Worm (Caenorhabditis elegans) whole organism, L4 larva: ENCODE results near the gene srh-2.

Source experiments
- daf-12 ChIP-seq: fragments of 150-350 bp; optimal IDR thresholded peaks from 2 replicates; lab custom pipeline; 2014; ENCODE audit warnings: missing biosample characterization, missing genetic modification reagents, missing genetic modification characterization
- skn-1 ChIP-seq: fragments of 150-350 bp; optimal IDR thresholded peaks from 2 replicates; lab custom pipeline; 2014; ENCODE audit warnings: missing biosample characterization, missing genetic modification characterization
- snpc-4 ChIP-seq: fragments of 150-350 bp; optimal IDR thresholded peaks from 2 replicates; lab custom pipeline; 2014; ENCODE audit warnings: missing biosample characterization, missing genetic modification characterization
- unc-62 ChIP-seq, 3 experiments: fragments of 150-350 bp in 1 of 3; sonication (generic microtip); optimal IDR thresholded peaks in 2 of 3; peaks in 1 of 3; 1 replicate in 1 of 3; 2 replicates in 2 of 3; lab custom pipeline; 2014 to 2017; ENCODE audit warnings: missing biosample characterization in 3 of 3, missing genetic modification characterization in 3 of 3, missing genetic modification reagents in 3 of 3, missing genotype in 1 of 3

DNA sequence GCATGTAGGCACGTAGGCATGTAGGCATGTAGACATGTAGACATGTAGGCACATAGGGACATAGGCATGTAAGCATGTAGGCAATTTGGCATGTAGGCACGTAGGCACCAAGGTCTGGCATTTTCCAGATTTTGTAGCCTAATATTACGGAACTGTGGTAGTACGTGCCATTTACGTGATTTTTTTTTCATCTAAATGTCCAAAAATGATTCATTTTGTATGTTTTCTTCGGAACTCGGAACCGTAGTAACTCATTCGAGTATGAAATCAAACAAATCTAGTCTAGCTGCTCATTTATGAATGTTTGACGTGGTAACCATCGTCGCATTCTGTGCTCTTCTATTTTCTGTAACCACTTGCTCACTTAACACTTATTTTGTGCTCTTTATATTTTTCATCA is 50.2 kb downstream of the srh-2 start, which contains the start of gene srbc-59:
- TF ChIP-seq skn-1 (tag; lab: Kevin White, UChicago) (no peak), unc-62 (GFP tag; optimal IDR thresholded peaks at IDR 0.05 in 1 of 2; lab: Kevin White, UChicago) (no peak), unc-62 (tag; optimal IDR thresholded peaks at IDR 0.05; lab: Kevin White, UChicago) (no peak), snpc-4 (tag; lab: Kevin White, UChicago) (no peak), daf-12 (tag; lab: Kevin White, UChicago) (no peak)
